Fruit fly (Drosophila melanogaster): ENCODE measurements around the gene gwl.
A peak's percentile ranks its signal among the peaks of the same experiment; 100 is the strongest.

DNA sequence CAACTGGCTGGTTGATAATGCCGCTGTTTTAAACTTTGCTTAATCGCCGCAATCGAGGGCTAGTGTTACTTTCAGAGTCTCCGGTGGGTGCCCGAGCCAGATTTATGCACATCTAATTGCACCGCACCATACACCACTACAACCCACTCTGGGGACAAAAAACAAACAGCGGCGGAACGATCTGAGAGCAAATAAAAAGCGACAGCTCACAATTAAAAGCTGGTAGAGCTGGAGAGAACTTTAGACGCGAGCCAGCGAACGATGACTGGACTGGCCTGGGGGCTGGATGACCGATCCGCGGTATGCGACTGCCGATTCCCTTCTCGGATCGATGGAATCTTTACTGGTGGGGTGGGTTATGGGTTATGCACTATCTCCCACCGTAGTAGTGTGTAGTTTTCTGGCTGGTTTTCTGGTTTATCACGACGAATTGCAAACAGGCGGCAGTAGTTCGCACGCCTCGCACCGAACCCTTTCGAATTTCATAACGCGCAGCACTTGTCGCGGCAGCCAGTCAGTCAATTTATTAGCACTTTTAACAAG, 6.7 kb upstream of the gwl start:
- TF ChIP-seq Pif1A (GFP tag; optimal IDR thresholded peaks at IDR 0.05): no peak
- TF ChIP-seq CG34367 (tag; optimal IDR thresholded peaks at IDR 0.05): no peak
- TF ChIP-seq CG8301 (tag; optimal IDR thresholded peaks at IDR 0.05): peak; percentile 7
- TF ChIP-seq Pif1B (GFP tag; optimal IDR thresholded peaks at IDR 0.05): no peak
- TF ChIP-seq EcR (GFP tag; optimal IDR thresholded peaks at IDR 0.05): peak; percentile 64
- no peak for TF ChIP-seq Ets98B (GFP tag; IDR thresholded peaks at IDR 0.05)
- no peak for TF ChIP-seq CG13204 (GFP tag; optimal IDR thresholded peaks at IDR 0.05)
- no peak for TF ChIP-seq Snoo (tag; optimal IDR thresholded peaks at IDR 0.05)
- peak; percentile 57; the same call in 1 of the 3 replicates for TF ChIP-seq CG4496 (GFP tag; IDR thresholded peaks at IDR 0.05)
- TF ChIP-seq CG17806 (tag; optimal IDR thresholded peaks at IDR 0.05): peak; percentile 19
- no peak for TF ChIP-seq D1 (tag; optimal IDR thresholded peaks at IDR 0.05)

Measured in whole organism, pupa.